Worm (Caenorhabditis elegans) whole organism, early embryonic: ENCODE data around the gene lect-2.

ENCODE experiments used
- B0310.2 ChIP-seq: sonication (generic microtip); optimal IDR thresholded peaks from 2 replicates; lab custom pipeline; 2016; ENCODE audit warnings: mild to moderate bottlenecking, missing genetic modification characterization, missing compliant biosample characterization
- aly-1 ChIP-seq: sonication (generic microtip); optimal IDR thresholded peaks from 2 replicates; lab custom pipeline; 2016; ENCODE audit warnings: missing genetic modification characterization, missing compliant biosample characterization
- ama-1 ChIP-seq: fragments of 150-350 bp; optimal IDR thresholded peaks from 2 replicates; lab custom pipeline; 2014
- ceh-13 ChIP-seq: fragments of 200-800 bp; sonication (Bioruptor generic); optimal IDR thresholded peaks from 2 replicates; lab custom pipeline; 2018; ENCODE audit warnings: mild to moderate bottlenecking, missing genetic modification characterization, missing compliant biosample characterization
- flt-1 ChIP-seq: fragments of 200-800 bp; sonication (Bioruptor generic); IDR thresholded peaks from 2 replicates; pipeline ENCODE4 v1.3.6; 2022; ENCODE audit warnings: missing genetic modification characterization, missing compliant biosample characterization
- hmbx-1 ChIP-seq: sonication (generic microtip); optimal IDR thresholded peaks from 2 replicates; lab custom pipeline; 2016; ENCODE audit warnings: mild to moderate bottlenecking, missing genetic modification characterization, missing compliant biosample characterization
- hmg-4 ChIP-seq: fragments of 200-800 bp; sonication (Bioruptor generic); optimal IDR thresholded peaks from 2 replicates; lab custom pipeline; 2018; ENCODE audit warnings: mild to moderate bottlenecking, missing genetic modification characterization, missing compliant biosample characterization
- pes-1 ChIP-seq: fragments of 200-800 bp; sonication (Bioruptor generic); IDR thresholded peaks from 2 replicates; pipeline ENCODE4 v1.3.6; 2022; ENCODE audit warnings: missing genetic modification reagents, missing genetic modification characterization, missing compliant biosample characterization
- tbx-11 ChIP-seq: fragments of 200-800 bp; sonication (Bioruptor generic); IDR thresholded peaks from 2 replicates; pipeline ENCODE4 v1.3.6; 2022; ENCODE audit warnings: missing genetic modification characterization, missing compliant biosample characterization
- tbx-37 ChIP-seq: fragments of 200-800 bp; sonication (Bioruptor generic); conservative IDR thresholded peaks from 2 replicates; pipeline ENCODE4 v1.3.6; 2022; ENCODE audit warnings: missing genetic modification reagents, missing genetic modification characterization, missing compliant biosample characterization
- tra-4 ChIP-seq: sonication (generic microtip); optimal IDR thresholded peaks from 2 replicates; lab custom pipeline; 2017; ENCODE audit warnings: missing genetic modification characterization, missing compliant biosample characterization

- no peak for TF ChIP-seq tra-4 (tag; lab: Kevin White, UChicago)
- no peak for TF ChIP-seq aly-1
- no peak for TF ChIP-seq tbx-37 (GFP tag; lab: Robert Waterston, UW)
- TF ChIP-seq ceh-13 (GFP tag; lab: Kevin White, UChicago), result no peak
- no peak for TF ChIP-seq tbx-11 (GFP tag; lab: Robert Waterston, UW)
- TF ChIP-seq hmg-4 (GFP tag; lab: Kevin White, UChicago), result no peak
- no peak for TF ChIP-seq ama-1 (lab: Kevin White, UChicago)
- TF ChIP-seq pes-1 (GFP tag; lab: Robert Waterston, UW), result no peak
- no peak for TF ChIP-seq flt-1
- no peak for TF ChIP-seq B0310.2 (tag; lab: Kevin White, UChicago)
- no peak for TF ChIP-seq hmbx-1 (tag; lab: Kevin White, UChicago)
Observed at ce11 chrII:5790313-5790773, at the start of gene lect-2.
